Fruit fly (Drosophila melanogaster): ENCODE measurements around the gene Ste12DOR.

Gene Ste12DOR

DNA sequence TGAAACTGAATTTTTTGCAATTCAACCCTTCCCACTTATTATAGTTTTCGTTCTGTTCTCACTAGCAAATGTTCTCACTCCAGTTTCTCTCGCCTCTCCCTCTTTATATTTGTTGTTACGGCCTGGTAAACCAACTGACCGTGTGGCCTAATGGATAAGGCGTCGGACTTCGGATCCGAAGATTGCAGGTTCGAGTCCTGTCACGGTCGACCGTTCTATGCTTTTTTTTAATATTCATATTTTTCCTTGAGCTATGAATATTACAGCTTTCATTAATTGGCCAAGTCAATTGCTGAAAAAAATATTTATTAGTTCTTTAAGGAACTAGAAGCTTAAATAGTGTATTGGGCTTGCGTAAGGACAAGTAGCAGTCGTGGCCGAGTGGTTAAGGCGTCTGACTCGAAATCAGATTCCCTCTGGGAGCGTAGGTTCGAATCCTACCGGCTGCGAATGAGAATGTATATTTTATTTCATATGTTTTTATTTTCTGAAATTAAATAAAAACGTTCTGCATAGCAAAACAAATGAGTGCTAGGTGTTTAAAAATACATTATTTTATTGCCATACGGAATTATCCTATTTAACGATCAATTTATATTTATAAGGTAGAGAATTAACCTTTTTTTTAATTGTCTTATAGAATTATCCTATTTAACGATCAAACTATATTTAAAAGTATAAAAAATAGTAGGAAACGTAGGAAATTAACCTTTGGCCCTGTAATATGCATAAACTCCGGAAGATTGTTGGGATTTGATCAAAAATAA is 14.9 kb downstream of the Ste12DOR start:
- no peak for TF ChIP-seq noc (tag; optimal IDR thresholded peaks at IDR 0.05)

DNA sequence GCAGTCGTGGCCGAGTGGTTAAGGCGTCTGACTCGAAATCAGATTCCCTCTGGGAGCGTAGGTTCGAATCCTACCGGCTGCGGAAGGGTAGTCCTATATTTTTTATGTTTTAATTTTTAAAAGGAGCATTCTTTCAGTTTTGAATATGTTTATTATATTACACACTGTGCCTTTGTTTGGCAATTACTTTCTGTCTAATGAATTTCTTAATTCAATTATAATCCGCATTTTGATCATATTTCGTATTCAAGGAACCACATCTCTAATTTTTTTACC is 15.4 kb downstream of the Ste12DOR start:
- TF ChIP-seq noc (tag; optimal IDR thresholded peaks at IDR 0.05), result no peak

DNA sequence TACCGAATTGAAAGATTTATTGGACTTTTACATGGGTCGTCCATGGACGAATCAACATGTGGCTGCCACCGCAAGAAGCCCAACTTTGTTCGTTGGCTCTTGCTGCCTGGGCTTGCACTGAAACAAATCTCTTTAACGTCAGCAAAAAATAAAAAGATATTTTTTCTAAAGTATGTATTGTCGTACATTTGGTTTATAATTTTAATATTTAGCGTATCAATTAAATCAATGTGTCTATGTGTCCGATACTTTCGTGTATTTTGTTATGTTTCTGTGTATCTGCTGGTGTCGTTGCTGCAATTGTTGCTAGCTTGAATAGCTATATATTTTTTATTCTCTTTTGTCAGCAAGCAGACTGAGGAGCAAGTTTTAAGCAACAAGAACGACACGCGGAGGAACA is 17.4 kb downstream of the Ste12DOR start:
- TF ChIP-seq noc (tag; optimal IDR thresholded peaks at IDR 0.05), result no peak

DNA sequence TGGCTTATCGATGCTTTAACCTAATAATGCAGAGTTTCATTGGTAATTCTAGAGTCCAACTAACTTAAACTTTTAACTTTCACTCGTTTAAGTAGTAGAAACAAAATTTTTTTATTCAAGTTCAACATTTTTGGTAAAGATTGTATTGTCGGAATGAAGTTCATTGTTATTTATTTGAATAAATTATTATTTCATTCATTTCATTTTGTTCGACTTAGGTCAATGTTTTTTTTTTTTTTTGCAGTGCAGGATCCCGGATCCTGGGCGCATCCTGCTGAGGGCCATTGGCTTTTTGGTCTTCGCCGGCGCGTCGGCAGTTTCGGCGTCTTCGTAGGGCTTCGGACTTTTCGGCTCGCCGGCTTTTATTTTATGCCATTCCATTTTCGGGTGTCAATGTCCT is 19.0 kb downstream of the Ste12DOR start:
- TF ChIP-seq noc (tag; optimal IDR thresholded peaks at IDR 0.05), result no peak

DNA sequence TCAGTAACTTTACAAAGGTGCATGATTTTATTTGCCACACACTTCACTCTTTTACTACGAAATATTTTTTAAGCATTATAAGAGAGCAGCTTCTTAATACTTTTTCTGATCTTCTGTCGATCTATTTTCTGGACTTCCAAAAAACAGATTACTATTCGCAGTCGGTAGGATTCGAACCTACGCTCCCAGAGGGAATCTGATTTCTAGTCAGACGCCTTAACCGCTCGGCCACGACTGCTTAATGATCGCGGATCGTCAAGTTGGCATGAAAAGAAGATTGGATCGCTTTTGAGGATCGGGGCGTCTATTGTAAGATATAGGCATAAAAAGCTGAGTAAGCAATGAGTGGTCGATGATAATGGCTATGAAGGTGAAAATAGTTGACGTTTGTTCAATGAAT is 25.4 kb downstream of the Ste12DOR start:
- TF ChIP-seq noc (tag; optimal IDR thresholded peaks at IDR 0.05), result no peak

DNA sequence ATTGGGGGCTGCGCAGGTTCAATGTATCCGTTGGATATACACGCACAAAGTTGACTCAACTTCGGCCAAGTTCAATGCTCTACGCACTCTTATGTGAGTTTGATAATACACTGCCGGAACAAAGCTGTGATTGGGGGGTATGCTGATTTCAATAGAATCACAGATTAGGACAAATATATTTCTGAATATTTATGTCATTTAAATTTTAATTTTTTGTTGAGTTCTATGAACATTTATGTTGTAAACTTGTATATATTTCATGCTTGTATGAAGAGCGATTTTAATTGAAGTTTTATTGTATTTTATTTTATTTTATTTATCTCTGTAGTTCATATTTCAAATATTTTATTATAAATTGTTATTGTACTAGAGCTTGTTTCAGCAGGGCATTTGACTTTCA is 26.7 kb downstream of the Ste12DOR start:
- no peak for TF ChIP-seq noc (tag; optimal IDR thresholded peaks at IDR 0.05)

DNA sequence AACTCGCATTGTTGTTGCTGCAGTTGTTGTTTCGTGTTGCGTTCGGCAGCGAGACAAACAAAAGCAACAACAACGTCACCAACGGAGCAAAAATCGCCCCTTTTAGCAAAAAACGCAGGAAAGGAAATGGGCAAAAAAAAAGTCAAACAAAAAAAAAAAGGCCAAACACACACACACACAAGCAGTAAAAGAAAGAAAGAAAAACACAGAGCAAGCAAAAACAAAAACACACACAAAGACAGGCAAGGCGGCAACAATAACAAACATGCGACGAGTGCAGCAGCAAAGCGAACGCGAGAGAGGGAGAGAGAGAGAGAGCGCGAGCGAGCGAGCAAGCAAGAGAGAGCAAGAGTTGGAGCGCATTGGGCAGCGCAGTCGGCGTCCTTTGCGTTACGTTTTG is 38.0 kb downstream of the Ste12DOR start:
- TF ChIP-seq noc (tag; optimal IDR thresholded peaks at IDR 0.05), result no peak
